Worm (Caenorhabditis elegans) whole organism, early embryonic: Measurements from ENCODE around the gene acc-1.

Experiments
- B0310.2 ChIP-seq: sonication (generic microtip); optimal IDR thresholded peaks from 2 replicates; lab custom pipeline; 2016; ENCODE audit warnings: mild to moderate bottlenecking, missing genetic modification characterization, missing compliant biosample characterization
- F13C5.2 ChIP-seq: sonication (generic microtip); optimal IDR thresholded peaks from 2 replicates; lab custom pipeline; 2017; ENCODE audit warnings: mild to moderate bottlenecking, missing genetic modification characterization, inconsistent platforms, missing compliant biosample characterization
- aly-1 ChIP-seq: sonication (generic microtip); optimal IDR thresholded peaks from 2 replicates; lab custom pipeline; 2016; ENCODE audit warnings: missing genetic modification characterization, missing compliant biosample characterization
- ama-1 ChIP-seq: fragments of 150-350 bp; optimal IDR thresholded peaks from 2 replicates; lab custom pipeline; 2014
- ceh-13 ChIP-seq: fragments of 200-800 bp; sonication (Bioruptor generic); optimal IDR thresholded peaks from 2 replicates; lab custom pipeline; 2018; ENCODE audit warnings: mild to moderate bottlenecking, missing genetic modification characterization, missing compliant biosample characterization
- ceh-36 ChIP-seq: sonication (generic microtip); optimal IDR thresholded peaks from 2 replicates; lab custom pipeline; 2016; ENCODE audit warnings: missing genetic modification characterization, inconsistent platforms, missing compliant biosample characterization
- ets-7 ChIP-seq: sonication (generic microtip); optimal IDR thresholded peaks from 2 replicates; lab custom pipeline; 2016; ENCODE audit warnings: missing genotype, missing genetic modification characterization, missing compliant biosample characterization
- flt-1 ChIP-seq: fragments of 200-800 bp; sonication (Bioruptor generic); IDR thresholded peaks from 2 replicates; pipeline ENCODE4 v1.3.6; 2022; ENCODE audit warnings: missing genetic modification characterization, missing compliant biosample characterization
- hmbx-1 ChIP-seq: sonication (generic microtip); optimal IDR thresholded peaks from 2 replicates; lab custom pipeline; 2016; ENCODE audit warnings: mild to moderate bottlenecking, missing genetic modification characterization, missing compliant biosample characterization
- hmg-4 ChIP-seq: fragments of 200-800 bp; sonication (Bioruptor generic); optimal IDR thresholded peaks from 2 replicates; lab custom pipeline; 2018; ENCODE audit warnings: mild to moderate bottlenecking, missing genetic modification characterization, missing compliant biosample characterization
- hnd-1 ChIP-seq: sonication (generic microtip); optimal IDR thresholded peaks from 2 replicates; lab custom pipeline; 2016; ENCODE audit warnings: missing genetic modification characterization, missing compliant biosample characterization
- pes-1 ChIP-seq: fragments of 200-800 bp; sonication (Bioruptor generic); IDR thresholded peaks from 2 replicates; pipeline ENCODE4 v1.3.6; 2022; ENCODE audit warnings: missing genetic modification reagents, missing genetic modification characterization, missing compliant biosample characterization
- scrt-1 ChIP-seq: fragments of 200-800 bp; sonication (Bioruptor generic); IDR thresholded peaks from 2 replicates; pipeline ENCODE4 v1.3.6; 2022; ENCODE audit warnings: missing genetic modification characterization, missing compliant biosample characterization
- sea-1 ChIP-seq: fragments of 200-800 bp; sonication (Bioruptor generic); conservative IDR thresholded peaks from 2 replicates; pipeline ENCODE4 v1.3.6; 2022; ENCODE audit warnings: missing genetic modification characterization, missing compliant biosample characterization
- tbx-11 ChIP-seq: fragments of 200-800 bp; sonication (Bioruptor generic); IDR thresholded peaks from 2 replicates; pipeline ENCODE4 v1.3.6; 2022; ENCODE audit warnings: missing genetic modification characterization, missing compliant biosample characterization
- tbx-37 ChIP-seq: fragments of 200-800 bp; sonication (Bioruptor generic); conservative IDR thresholded peaks from 2 replicates; pipeline ENCODE4 v1.3.6; 2022; ENCODE audit warnings: missing genetic modification reagents, missing genetic modification characterization, missing compliant biosample characterization
- tra-4 ChIP-seq: sonication (generic microtip); optimal IDR thresholded peaks from 2 replicates; lab custom pipeline; 2017; ENCODE audit warnings: missing genetic modification characterization, missing compliant biosample characterization

The acc-1 gene

DNA sequence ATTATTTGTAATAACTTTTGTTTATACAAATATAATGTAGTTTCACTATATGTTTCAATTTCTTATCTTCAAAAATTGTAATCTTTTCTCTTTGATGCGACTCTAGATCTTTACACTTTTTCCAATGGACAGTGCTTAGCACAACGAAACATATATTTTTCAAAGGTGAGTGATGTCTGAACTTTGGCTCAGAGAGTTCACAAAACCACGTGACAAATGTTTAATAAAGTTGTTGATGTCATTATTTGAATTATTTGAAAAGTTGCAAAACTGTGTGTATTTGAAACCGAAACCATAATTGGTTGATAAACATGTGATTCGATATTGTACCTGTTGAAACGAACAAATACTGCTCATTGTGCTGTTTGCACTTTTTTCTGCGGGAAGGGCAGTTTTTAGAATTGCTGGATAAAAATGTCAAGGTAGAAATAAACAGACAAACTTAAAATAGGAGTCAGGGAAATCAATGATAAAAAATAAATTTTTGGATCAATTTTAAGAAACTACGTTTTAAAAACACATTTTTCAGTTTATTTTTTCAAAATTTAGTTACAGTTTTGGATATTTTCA is 10.3 kb downstream of the acc-1 start:
- no peak for TF ChIP-seq hnd-1 (tag; lab: Kevin White, UChicago)
- no peak for TF ChIP-seq ama-1 (lab: Kevin White, UChicago)
- no peak for TF ChIP-seq tbx-37 (GFP tag; lab: Robert Waterston, UW)
- TF ChIP-seq flt-1 (GFP tag; lab: Robert Waterston, UW) = no peak
- TF ChIP-seq hmg-4 (GFP tag; lab: Kevin White, UChicago) = no peak
- no peak for TF ChIP-seq F13C5.2 (tag; lab: Kevin White, UChicago)
- no peak for TF ChIP-seq ceh-36 (tag; lab: Kevin White, UChicago)
- no peak for TF ChIP-seq sea-1
- no peak for TF ChIP-seq aly-1 (tag; lab: Kevin White, UChicago)
- no peak for TF ChIP-seq tra-4 (tag; lab: Kevin White, UChicago)

DNA sequence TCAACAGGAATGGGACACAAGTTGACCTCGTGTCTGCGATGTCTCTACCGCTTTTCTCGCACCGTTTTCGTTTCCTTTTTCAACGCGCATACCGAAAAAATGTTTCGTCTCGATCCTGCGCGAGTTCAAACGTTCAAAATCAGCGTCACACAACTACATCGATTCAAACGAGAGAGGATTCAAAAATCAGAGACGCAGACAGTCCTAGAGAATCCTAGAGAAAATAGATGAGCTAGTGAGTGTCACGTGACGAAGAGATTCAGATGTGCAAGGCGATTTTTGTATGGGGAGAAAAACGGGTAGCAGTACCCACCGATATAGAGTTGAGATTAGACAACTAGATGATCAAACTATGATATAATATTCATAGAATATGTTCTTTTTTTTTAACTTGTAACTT is 12.1 kb downstream of the acc-1 start:
- TF ChIP-seq scrt-1 (no peak), ceh-36 (tag; lab: Kevin White, UChicago) (no peak), aly-1 (tag; lab: Kevin White, UChicago) (no peak), tbx-11 (GFP tag; lab: Robert Waterston, UW) (no peak), ceh-13 (GFP tag; lab: Kevin White, UChicago) (no peak), pes-1 (no peak), tra-4 (tag; lab: Kevin White, UChicago) (no peak)

DNA sequence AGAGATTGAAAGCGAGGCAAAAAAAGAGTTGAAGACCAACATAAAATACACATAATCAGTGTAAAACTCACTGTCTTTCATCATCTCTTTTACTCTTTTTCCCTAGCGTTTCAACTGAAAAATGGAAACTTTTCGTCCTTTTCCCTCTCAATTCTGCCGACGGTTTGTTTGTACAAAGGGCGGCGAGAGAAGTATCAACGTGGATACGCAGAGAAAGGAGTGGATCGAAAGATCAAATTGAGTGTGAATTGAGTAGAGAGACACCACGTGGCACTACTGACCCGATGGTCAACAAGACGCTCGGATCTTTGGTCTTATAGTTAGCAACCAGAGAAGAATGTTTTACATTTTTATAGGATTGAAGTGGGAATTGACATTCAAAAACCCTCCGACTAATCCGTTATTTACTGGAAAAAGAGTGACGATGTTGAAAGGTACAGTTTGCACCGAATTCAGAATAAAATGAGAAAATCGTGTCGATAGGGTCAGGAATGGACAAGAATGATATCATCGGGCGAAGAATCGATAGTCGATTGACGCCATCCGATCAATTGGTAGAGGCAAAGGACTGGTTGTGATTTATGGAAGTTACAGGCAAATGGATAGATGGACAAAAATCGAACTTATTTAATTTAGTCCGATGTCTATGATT is 13.3 kb downstream of the acc-1 start:
- TF ChIP-seq aly-1 (tag; lab: Kevin White, UChicago) = no peak
- no peak for TF ChIP-seq tbx-37 (GFP tag; lab: Robert Waterston, UW)
- TF ChIP-seq flt-1 (GFP tag; lab: Robert Waterston, UW) = no peak
- TF ChIP-seq tra-4 (tag; lab: Kevin White, UChicago) = no peak
- TF ChIP-seq hmg-4 (GFP tag; lab: Kevin White, UChicago) = no peak
- no peak for TF ChIP-seq sea-1
- TF ChIP-seq pes-1 = no peak
- TF ChIP-seq ama-1 (lab: Kevin White, UChicago) = no peak
- no peak for TF ChIP-seq ets-7
- TF ChIP-seq ceh-13 (GFP tag; lab: Kevin White, UChicago) = no peak
- TF ChIP-seq scrt-1 = no peak
- TF ChIP-seq B0310.2 = no peak
- TF ChIP-seq F13C5.2 (tag; lab: Kevin White, UChicago) = no peak
- TF ChIP-seq ceh-36 (tag; lab: Kevin White, UChicago) = no peak

DNA sequence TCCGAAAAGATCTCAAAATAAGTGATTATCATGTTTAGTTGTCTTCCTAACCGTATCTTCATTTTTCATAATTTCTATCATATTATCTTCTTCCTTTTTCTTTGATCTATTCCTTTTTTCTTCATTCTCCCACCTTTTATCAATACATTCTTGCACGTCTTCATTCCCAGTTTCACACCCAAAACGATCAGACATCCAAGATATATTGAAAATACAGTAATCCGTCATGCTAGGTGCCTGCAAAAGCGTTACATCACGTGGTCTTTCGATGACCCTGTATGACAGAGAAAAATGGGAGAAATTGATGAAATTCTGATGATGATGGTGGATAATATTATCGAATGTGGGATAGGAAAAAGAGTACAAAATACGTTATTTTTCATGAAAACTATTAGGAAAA is 14.6 kb downstream of the acc-1 start:
- TF ChIP-seq B0310.2 (no peak), flt-1 (GFP tag; lab: Robert Waterston, UW) (no peak), hmg-4 (GFP tag; lab: Kevin White, UChicago) (no peak), tra-4 (tag; lab: Kevin White, UChicago) (no peak), ama-1 (lab: Kevin White, UChicago) (no peak), hmbx-1 (no peak), ceh-36 (tag; lab: Kevin White, UChicago) (no peak), scrt-1 (no peak), pes-1 (no peak), ceh-13 (GFP tag; lab: Kevin White, UChicago) (no peak), aly-1 (tag; lab: Kevin White, UChicago) (no peak)

DNA sequence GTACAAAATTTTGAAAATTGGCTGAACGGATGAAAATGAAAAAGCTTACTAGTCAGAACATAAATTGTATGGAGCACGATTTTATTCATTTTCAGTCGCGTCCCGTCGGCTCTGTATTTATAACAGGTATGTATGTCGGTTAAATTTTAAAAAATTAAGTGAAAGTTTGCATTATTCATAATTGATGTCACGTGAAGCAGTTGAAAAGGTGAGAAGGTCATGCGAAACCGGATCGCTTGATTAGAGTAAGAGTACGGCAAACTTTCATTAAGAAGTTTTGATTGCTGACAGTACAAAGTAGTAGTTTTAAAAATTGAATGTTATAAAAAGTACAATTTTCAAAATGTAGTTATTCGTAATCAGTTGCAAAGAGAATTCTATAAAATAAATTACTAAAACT is 15.4 kb downstream of the acc-1 start:
- TF ChIP-seq pes-1 = no peak
- TF ChIP-seq tbx-37 (GFP tag; lab: Robert Waterston, UW) = no peak
- no peak for TF ChIP-seq B0310.2
- TF ChIP-seq flt-1 (GFP tag; lab: Robert Waterston, UW) = no peak
- no peak for TF ChIP-seq hnd-1 (tag; lab: Kevin White, UChicago)
- TF ChIP-seq ceh-36 (tag; lab: Kevin White, UChicago) = no peak
- TF ChIP-seq tra-4 (tag; lab: Kevin White, UChicago) = no peak
- TF ChIP-seq ceh-13 (GFP tag; lab: Kevin White, UChicago) = no peak
- no peak for TF ChIP-seq hmg-4 (GFP tag; lab: Kevin White, UChicago)
- no peak for TF ChIP-seq aly-1 (tag; lab: Kevin White, UChicago)

DNA sequence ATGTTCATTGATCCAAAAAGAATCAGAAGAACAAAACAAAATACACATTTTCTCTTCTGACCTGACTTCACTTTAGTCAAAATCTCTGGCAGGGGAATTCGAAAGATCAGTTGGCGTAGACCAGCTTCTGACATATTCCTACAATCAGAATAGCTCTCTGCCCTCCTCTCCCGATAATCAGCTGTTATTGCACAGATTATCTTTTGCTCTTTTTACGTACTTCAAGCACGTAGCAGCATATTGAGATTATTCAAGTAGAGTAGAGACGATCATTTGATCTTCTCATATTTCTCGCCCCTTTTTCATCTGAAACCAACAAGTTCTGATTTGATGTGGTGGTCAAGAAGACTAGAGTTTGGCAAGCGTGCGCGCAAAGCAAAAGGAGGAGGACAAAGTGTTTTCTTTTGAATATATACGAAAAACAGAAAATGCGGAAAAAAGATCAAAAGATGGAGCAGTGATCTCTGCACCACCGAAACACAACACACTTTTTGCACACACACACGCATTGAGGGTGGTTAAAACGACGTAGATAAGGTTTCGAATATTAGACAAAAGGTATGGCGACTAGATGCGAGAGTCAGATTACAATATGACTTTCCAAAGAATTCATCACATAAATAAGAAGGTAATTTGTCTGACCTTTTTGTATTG is 16.0 kb downstream of the acc-1 start:
- no peak for TF ChIP-seq ets-7
- no peak for TF ChIP-seq aly-1 (tag; lab: Kevin White, UChicago)
- TF ChIP-seq hmg-4 (GFP tag; lab: Kevin White, UChicago) = no peak
- no peak for TF ChIP-seq flt-1 (GFP tag; lab: Robert Waterston, UW)
- TF ChIP-seq ceh-13 (GFP tag; lab: Kevin White, UChicago) = no peak
- no peak for TF ChIP-seq sea-1
- no peak for TF ChIP-seq hnd-1 (tag; lab: Kevin White, UChicago)
- TF ChIP-seq pes-1 = no peak
- no peak for TF ChIP-seq ceh-36 (tag; lab: Kevin White, UChicago)
- TF ChIP-seq tbx-37 (GFP tag; lab: Robert Waterston, UW) = no peak
- no peak for TF ChIP-seq tbx-11 (GFP tag; lab: Robert Waterston, UW)
- no peak for TF ChIP-seq scrt-1
- TF ChIP-seq ama-1 (lab: Kevin White, UChicago) = no peak
- no peak for TF ChIP-seq F13C5.2 (tag; lab: Kevin White, UChicago)
- no peak for TF ChIP-seq tra-4 (tag; lab: Kevin White, UChicago)
- no peak for TF ChIP-seq B0310.2

DNA sequence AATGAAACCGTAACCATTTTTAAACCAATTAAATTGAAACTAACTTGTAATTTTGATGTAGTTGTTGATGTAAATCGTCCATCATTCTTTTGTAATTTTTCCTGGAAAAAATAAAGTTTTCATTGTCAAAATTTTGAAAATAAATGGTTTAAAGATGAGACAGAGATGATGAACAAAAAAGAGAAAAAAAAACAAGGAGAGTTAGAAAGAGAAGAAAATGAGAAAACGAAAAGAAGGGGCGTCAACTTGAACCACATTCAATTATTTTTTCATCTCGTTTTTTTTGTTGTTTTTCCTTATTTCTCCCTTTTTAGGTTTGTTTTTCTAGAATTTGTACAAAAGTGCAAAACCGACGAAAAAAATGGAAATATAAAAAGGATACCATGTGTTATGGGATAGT is 17.7 kb downstream of the acc-1 start, which contains the start of gene nhr-34:
TSS of gene nhr-34 (minus strand) at position 101 of the 400 bp plus-strand sequence.
- TF ChIP-seq hmg-4 (GFP tag; lab: Kevin White, UChicago) = no peak
- no peak for TF ChIP-seq hmbx-1
